Fruit fly (Drosophila melanogaster) S2 (cell line): ENCODE results near the gene CG12104.

Experiments used
- CG8478 ChIP-seq: fragments of >200 bp; optimal IDR thresholded peaks from 2 replicates; lab custom pipeline; 2018
- CTCF ChIP-seq, 2 experiments: fragments of >200 bp; optimal IDR thresholded peaks; 2 replicates each; lab custom pipeline; 2018

The CG12104 gene

DNA sequence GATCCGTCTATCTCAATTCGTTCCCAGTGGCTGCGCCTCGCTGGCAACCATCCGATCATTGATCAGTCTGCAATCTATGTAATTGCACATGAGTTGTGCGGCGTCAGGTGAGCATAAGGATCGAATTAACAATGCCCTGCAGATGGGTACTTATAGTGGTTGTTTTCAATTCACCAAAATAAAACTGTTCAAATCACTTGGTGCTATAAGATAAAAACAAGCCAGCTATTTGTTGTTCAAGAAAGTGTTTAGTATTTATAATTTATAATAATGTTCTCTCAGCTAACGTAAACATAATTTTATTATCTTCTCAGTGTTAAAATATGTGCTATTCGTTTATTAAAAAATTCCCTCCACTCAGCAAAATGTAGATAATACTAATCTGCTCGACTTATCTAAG, 13.2 kb upstream of the CG12104 start, which contains the start of gene CG12105:
Gene CG12105, minus strand, starts transcription at position 101 of the 400 bp plus-strand sequence.
- TF ChIP-seq CG8478, result no peak

DNA sequence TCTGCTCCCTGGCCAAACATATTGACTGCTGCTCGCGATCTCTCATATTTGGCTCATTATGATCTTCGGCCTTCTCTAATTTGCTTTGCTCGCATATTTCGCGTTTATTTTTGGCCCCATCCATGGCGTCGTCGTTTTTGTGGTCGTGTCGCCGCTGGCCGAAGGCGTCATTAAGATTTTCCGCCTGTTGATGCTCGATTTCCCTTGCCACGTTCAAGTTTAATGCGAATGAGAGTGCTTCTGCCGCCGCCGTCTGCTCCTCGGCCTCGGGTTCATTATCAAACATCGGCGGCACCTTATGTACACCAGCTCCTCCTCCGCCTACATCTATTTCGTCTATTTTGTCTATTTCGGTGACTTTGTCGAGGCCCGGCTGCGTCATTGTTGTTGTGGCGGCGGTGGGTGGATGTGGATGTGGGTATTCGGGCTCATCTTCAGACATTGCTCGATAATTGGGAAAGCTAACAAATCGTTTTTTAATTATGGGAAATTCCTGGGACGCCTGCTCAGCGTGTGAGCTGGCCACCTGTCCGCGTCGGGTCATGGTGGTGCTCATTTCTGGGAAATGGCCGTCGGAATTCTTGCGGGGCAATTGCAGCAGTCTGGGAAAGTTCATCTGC, 12.1 kb upstream of the CG12104 start:
- TF ChIP-seq CTCF (optimal IDR thresholded peaks at IDR 0.05; lab: Kevin White, UChicago), result no peak
- no peak for TF ChIP-seq CG8478

DNA sequence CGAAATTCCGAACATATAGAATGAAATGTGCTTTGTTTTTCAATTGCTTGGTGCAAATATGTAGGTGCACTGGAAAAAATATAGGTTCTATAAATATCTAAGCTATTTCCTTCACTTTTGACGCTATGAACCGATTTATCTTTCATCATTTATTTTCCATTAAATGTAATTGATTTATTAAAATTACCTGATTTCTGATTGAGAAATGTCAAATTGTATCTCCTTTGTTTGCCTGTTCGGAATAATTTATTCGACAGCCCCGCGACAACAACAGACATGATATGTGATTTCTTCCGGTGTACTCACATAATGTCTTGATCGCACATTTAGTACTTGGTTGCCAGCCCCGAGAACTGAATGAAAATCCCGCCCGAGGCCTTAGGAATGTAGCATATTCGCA, 7.1 kb upstream of the CG12104 start:
- TF ChIP-seq CTCF (optimal IDR thresholded peaks at IDR 0.05; lab: Kevin White, UChicago), result no peak
- no peak for TF ChIP-seq CG8478

DNA sequence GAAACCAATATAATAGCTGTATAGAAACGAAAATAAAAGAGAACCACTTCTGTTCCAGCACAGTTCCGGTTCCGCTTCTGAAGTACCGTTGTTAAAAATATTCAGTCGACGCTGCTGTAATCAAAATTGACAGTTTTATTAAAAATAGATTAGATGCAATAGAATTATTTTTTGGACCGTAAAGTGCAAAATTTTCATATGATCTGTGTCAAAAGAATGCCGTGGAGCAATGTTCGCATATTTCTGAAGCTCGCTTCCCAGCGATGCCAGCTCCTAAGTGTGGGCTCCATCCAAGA, 307 bp upstream of the CG12104 start, which contains the start of the genes CG18170 and CG33791:
Gene CG18170, plus strand, starts transcription at position 122 of the 296 bp plus-strand sequence.
Gene CG33791, plus strand, starts transcription at position 122 of the 296 bp plus-strand sequence.
- TF ChIP-seq CTCF (optimal IDR thresholded peaks at IDR 0.05; lab: Kevin White, UChicago), result no peak
- no peak for TF ChIP-seq CG8478

DNA sequence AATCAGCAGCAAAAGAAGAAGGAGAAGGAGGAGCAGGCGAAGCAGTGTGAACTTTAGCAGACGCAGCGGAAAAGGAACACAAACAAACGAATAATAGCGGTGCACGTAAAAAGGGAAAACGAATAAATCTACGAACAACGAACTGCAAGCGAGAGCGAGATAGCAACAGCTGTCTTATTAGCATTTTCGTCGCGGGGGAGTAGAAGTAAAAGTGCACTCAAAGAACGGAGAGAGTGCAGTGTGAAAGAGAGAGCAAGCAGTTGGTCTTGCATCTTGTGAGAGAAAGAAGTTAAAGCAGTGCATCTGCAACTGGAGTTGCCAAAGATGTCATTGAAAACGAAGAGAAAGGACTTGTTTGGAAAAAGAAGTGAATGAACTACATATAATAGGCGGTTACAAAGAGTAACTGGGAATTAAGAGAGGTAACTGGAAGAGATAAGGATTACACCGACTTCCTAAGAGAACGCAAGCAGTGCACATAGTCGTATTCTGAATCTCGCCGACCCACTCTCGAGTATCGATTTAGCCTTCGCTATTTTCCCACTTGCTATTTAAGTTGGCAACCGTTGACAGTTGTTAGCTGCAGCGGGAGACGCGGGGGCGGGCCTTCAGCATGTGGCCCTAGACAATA, 9.5 kb downstream of the CG12104 start:
- no peak for TF ChIP-seq CTCF (optimal IDR thresholded peaks at IDR 0.05; lab: Kevin White, UChicago)
- no peak for TF ChIP-seq CG8478

DNA sequence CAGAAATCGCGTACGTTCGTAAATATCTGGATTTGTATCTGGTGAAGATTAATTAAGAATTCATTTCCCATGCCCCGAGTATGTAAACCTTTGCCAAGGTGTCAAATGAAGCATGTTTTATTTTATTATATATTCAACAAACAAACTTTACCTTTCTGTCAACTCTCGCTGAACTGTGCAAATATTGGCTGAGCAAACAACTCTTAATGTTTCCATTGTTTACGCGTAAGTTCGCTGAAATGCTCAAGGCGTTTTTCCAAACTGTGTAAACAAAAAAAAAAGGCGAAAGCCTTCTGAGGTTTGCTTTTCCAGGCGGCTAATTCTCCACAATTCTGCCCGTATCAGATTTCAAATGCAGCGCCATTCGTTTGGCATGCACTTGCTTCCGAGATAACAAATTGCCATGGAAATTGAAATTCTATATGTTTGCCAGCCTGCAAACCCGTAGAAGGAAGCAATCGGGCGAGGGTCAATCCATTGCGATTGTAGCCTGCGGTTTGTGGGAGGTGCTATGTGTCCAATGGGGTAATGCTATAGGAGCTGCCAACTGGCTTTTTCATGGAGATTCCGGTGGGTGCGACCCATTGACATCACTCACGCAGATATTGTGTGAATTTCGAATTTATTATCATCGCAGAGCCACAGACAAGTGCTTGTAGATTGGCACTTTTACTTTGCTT, 10.6 kb downstream of the CG12104 start:
- TF ChIP-seq CTCF (optimal IDR thresholded peaks at IDR 0.05; lab: Kevin White, UChicago) (no peak), CG8478 (no peak)

DNA sequence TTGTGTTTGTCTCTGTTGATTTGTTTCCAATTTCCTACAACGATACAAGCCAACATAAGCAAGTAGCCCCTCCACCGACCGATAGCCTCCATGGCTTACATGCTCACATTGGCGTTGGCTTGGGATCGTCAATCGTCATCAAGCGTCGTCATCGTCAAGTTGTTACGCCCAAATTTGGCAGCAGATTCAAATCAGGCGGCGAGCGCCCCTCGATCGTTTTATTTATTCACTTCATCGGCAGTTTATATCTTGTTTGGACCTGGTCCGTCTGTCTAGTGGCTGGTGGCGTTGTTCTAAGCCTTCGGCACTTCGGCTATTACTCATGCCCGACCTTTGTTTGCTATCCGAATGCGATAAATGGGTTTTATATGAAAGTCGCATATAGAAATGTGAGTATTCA, 12.3 kb downstream of the CG12104 start:
- no peak for TF ChIP-seq CG8478
- TF ChIP-seq CTCF (optimal IDR thresholded peaks at IDR 0.05; lab: Kevin White, UChicago), result no peak

DNA sequence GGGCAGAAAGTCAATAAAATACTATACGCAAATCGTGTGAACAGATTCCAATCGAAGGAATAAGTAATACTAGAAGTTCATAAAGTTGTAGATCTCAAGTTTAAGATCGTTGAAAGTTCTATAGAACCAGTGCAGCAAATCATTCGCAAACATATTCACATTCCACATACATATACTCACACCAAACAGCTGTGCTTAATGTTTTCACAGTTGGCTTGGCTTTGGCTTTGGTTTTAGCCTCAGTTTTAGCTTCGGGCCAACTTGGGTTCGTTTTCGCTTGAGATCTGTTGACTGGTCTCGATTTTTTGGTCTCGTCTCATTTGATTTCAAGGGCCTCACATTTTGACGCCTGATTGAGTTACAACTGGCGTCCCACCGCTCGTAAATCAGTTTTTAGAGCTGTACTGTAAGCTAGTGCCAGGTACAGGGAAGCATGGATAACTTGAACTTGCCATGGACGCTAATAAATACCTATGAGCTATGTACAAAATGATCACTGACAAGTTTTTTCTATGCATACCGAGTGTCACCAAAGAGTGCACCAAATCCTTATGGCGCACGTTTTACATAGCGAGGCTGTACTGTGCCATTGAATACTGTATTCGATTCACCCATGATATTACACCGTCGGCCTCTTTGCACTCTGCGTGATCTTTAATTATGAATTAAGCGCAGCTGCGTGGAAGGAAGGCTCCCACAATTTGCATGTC, 15.2 kb downstream of the CG12104 start:
- TF ChIP-seq CG8478 (no peak), CTCF (optimal IDR thresholded peaks at IDR 0.05; lab: Kevin White, UChicago) (no peak)

DNA sequence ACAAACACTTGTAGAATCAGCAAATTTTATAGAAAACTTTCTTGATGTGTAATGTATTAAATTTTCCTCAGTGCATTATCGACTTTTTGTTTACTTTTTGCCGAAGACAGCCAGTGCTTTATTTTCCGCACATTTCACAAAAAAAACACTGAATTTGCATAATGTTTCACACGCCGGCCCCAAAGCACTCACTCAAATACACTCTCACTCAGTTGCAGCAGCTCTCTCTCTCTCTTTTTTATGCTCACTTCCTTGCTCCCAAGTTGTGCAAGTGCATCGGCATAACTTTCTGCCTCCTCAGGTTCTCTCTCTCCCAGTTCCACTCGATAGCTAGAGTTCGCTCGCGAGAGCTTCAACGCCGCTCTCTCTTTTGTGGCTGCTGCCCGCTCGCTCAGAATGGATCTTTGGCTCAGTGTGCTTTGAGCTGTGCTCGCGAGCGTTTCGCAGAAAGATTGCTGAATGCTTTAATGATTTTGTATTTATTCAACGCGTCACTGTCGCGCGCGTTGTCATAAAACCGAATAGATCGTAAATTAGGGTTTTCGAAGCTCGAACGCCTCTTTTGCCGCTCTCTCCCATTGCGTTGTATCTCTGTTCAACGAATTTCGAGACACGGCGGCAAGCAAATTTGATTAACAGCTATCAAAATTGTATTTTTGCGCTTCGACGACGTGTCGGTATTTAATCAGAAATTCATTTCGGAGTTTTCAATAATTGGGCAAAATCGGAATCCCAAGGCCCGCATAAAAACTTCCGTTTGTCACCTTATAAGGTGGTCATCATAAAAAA, 16.0 kb downstream of the CG12104 start:
- TF ChIP-seq CTCF (optimal IDR thresholded peaks at IDR 0.05; lab: Kevin White, UChicago) (no peak), CG8478 (no peak)

DNA sequence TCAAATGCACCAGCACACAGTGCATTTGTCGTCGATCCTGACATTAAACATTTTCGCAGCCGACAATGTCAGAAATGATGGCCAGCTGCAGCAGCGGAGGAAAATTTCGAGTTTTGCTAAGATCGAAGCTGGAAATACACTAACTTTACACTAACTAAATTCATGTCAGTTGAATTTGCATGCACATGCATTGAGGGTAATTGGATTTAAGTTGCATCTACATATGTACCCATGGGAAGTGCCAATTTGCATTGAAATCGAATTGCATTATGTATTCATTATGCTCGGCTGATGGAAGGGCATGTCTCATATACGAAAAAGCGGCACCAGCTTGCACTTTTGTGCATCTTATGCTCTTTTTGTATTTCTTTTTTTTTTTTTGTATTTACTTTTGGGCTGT, 17.7 kb downstream of the CG12104 start:
- TF ChIP-seq CTCF (optimal IDR thresholded peaks at IDR 0.05; lab: Kevin White, UChicago) (no peak), CG8478 (no peak)

DNA sequence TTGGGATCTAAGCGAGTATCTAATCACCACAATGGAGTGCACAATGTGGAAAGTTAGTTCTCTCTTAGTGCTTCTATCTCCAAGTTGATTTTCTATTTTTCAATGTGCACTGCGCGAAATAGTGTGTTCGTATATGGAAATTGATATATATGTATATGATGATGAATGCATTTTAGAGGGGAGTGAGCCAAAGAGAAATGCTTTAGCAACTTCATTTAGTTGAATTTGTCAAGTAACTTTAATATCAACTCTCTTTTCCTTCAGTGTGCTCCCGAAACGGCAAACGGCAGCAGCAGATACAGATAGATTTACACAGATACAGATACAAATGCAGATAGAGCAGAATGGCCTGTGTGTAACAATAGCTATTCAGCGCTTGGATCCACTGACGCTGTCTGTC, 18.5 kb downstream of the CG12104 start:
- TF ChIP-seq CTCF (optimal IDR thresholded peaks at IDR 0.05; lab: Kevin White, UChicago), result no peak

DNA sequence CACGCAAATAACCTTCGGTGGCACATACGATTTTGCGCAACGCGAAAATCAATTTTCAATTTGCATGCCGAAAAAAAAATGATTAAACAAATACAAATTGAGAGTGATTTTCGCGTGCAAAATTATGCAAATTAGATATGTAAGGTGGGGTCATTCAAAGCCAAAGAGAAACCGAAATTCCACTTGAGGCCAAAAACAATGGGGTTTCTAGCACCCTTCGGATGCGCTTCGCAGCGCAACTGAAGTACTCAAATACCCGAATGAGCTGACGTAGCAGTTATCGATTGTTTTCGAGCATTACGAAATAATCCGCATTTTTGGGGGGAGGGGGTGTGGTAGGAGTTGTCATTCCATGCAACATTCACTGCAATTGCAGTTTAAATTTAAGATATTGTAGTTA, 21.7 kb downstream of the CG12104 start:
- TF ChIP-seq CTCF (optimal IDR thresholded peaks at IDR 0.05; lab: Kevin White, UChicago), result no peak
- TF ChIP-seq CG8478, result no peak

DNA sequence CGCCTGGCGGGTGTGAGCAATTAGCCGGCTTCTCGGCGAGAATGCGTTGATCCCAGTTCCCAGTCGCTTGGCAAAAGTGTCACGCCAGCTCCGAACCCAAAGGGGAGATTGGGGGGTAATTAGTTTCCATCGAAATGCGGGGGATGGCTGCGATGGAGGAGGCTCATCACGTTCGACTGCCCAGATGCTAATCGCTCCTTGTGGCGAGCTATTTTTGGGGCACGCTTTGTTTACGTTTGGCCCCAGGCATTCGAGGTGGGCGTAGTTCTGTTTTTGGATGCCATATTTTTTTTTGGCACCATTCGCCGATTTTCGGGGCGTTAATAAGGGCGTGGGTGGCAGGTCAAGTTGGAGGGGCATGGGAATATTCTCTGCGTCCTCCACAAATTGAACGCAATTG, 22.3 kb downstream of the CG12104 start:
- TF ChIP-seq CG8478, result no peak

DNA sequence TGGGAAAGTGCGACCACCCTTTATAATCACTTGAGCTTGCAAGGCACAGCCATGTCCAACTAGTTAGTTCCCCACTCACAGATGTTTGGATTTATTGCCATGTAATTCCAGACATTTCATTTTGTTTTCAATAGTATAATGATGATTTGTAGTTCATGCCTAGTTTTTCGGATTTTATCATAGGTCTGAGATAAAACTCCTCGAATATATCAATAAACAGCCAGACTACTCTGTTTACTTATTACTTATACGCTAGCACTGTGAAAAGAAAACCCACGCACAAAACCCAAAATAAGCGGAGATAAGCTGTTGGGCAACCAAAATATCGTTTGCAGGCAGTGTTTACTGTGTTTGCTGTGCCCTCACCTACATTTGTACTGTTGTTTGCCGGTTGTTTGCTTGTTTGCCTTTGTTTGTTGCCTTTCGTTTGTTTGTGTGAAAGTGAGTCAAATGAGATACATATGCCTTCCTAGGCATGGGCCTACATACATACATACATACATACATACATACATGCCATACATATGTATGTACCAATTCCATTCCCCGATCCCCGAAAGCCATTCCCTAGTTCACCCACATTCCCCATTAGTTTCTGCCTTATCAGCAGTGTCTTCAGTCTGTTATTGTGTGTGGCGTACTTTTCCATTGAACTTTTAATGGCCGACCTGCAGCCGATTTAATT, 23.2 kb downstream of the CG12104 start:
- TF ChIP-seq CTCF (optimal IDR thresholded peaks at IDR 0.05; lab: Kevin White, UChicago) (no peak), CG8478 (no peak)
